Worm (Caenorhabditis elegans): Measurements from ENCODE around the gene glr-4.

- TF ChIP-seq lsy-2 (tag; optimal IDR thresholded peaks at IDR 0.05) (no peak), egl-27 (tag; optimal IDR thresholded peaks at IDR 0.05) (no peak), unc-62 (GFP tag; optimal IDR thresholded peaks at IDR 0.05) (no peak), nhr-237 (tag; optimal IDR thresholded peaks at IDR 0.05) (no peak), lin-13 (GFP tag; optimal IDR thresholded peaks at IDR 0.05) (no peak), mbf-1 (tag; optimal IDR thresholded peaks at IDR 0.05) (no peak), ama-1 (optimal IDR thresholded peaks at IDR 0.05) (no peak), nhr-129 (tag; optimal IDR thresholded peaks at IDR 0.05) (no peak), zag-1 (tag; optimal IDR thresholded peaks at IDR 0.05) (no peak), ztf-1 (GFP tag; conservative IDR thresholded peaks at IDR 0.05) (no peak)
Observed at ce11 chrII:7761440-7761839, 32.7 kb downstream of the glr-4 start, which contains the start of gene B0228.8.
